Worm (Caenorhabditis elegans): Measurements from ENCODE around the gene K08H10.6.

Gene K08H10.6

DNA sequence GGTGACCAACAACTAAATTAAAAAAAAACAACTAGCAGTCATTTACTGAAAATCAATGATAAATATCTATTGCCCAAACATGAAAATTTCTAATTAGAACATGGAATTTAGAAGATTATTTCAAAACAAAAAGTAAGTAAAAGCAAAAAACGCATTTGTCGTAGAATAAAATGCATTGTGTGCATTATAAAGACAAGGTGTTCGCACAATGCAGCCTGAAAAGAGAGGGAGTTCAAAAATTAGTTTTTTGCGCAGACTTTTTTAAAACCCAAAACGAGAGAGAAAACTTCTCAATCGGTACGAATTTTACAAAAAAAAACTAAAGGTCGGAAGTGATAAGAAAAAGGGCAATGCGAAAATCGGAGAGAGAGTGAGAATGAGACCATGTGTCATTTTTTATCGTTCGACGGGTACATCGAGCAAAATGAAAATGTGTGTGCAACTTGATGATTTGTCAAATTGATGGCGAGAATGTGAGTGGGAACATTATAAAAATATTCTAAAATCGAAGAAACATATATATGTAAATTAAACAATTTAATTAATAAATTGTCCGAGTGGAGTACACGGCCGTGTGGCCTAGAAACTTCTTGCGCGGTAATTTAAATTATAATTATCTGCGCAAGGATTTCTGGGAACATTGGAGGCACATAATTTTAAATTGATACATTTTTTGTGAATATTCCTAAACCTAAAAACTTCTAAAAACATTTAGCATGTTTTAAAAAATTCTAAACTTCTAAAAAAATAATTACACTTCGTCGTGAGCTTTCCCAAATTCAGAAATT is 35.9 kb upstream of the K08H10.6 start (continued):
- no peak for TF ChIP-seq skn-1 (tag; optimal IDR thresholded peaks at IDR 0.05)
- TF ChIP-seq spr-1 (tag; optimal IDR thresholded peaks at IDR 0.05) = no peak
- no peak for TF ChIP-seq snpc-1.2 (GFP tag; IDR thresholded peaks at IDR 0.05)
- TF ChIP-seq nhr-77 (tag; optimal IDR thresholded peaks at IDR 0.05) = no peak

DNA sequence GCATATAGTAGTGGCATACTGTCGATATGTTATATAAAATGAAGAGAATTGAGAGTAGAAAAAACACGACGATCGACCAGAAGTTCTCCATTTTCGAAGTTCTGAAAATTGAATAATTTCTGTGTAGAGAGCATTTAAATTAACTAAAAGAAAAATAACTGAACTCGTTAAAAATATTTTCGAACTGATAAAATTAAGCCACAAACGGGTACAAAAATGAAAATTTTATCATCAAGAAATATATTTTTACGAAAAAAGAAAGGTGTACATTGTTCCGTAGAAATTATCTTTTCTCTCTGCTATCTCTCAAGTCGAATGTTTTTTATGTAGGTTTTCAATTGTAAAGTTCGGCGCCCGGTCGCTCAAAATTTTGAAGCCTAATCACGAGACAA is 35.3 kb upstream of the K08H10.6 start, which contains the start of gene acl-2:
Gene acl-2, minus strand, starts transcription at position 101 of the 392 bp plus-strand sequence.
- TF ChIP-seq jun-1 (tag; optimal IDR thresholded peaks at IDR 0.05) = no peak
- TF ChIP-seq hlh-30 (tag; optimal IDR thresholded peaks at IDR 0.05; ENCODE audit: insufficient read depth) = no peak
- TF ChIP-seq rbr-2 (tag; optimal IDR thresholded peaks at IDR 0.05) = no peak
- TF ChIP-seq arid-1 (GFP tag; conservative IDR thresholded peaks at IDR 0.05) = no peak
- TF ChIP-seq saeg-2 (GFP tag; IDR thresholded peaks at IDR 0.05) = no peak
- no peak for TF ChIP-seq set-16 (GFP tag; IDR thresholded peaks at IDR 0.05)
- no peak for TF ChIP-seq fos-1 (tag; optimal IDR thresholded peaks at IDR 0.05)
- no peak for TF ChIP-seq daf-16 (GFP tag; optimal IDR thresholded peaks at IDR 0.05)
- peak; percentile 46 for TF ChIP-seq daf-16 (tag; optimal IDR thresholded peaks at IDR 0.05)
- TF ChIP-seq tra-1 (GFP tag; IDR thresholded peaks at IDR 0.05) = no peak
- TF ChIP-seq ZK337.2 (GFP tag; IDR thresholded peaks at IDR 0.05) = no peak
- TF ChIP-seq ceh-20 (GFP tag; IDR thresholded peaks at IDR 0.05) = no peak
- no peak for TF ChIP-seq zfp-2 (tag; optimal IDR thresholded peaks at IDR 0.05)
- no peak for TF ChIP-seq ztf-7 (tag; optimal IDR thresholded peaks at IDR 0.05)
- no peak for TF ChIP-seq nhr-48 (tag; optimal IDR thresholded peaks at IDR 0.05)
- TF ChIP-seq unc-62 (GFP tag; optimal IDR thresholded peaks at IDR 0.05 in 1 of 2) = peak in 1 of 2 experiments; percentile 42
- no peak for TF ChIP-seq unc-62 (tag; optimal IDR thresholded peaks at IDR 0.05)
- no peak for TF ChIP-seq lin-15B (tag; optimal IDR thresholded peaks at IDR 0.05)
- TF ChIP-seq lin-13 (GFP tag; optimal IDR thresholded peaks at IDR 0.05) = peak; percentile 4
- no peak for TF ChIP-seq nhr-28 (tag; optimal IDR thresholded peaks at IDR 0.05)
- TF ChIP-seq mxl-3 (GFP tag; optimal IDR thresholded peaks at IDR 0.05) = no peak
- no peak for TF ChIP-seq F49E8.2 (tag; optimal IDR thresholded peaks at IDR 0.05; ENCODE audit: borderline replicate concordance)
- no peak for TF ChIP-seq egl-43 (GFP tag; IDR thresholded peaks at IDR 0.05)
- TF ChIP-seq ceh-32 (tag; optimal IDR thresholded peaks at IDR 0.05; ENCODE audit: poor library complexity) = no peak
- no peak for TF ChIP-seq dmd-8 (GFP tag; IDR thresholded peaks at IDR 0.05)
- no peak for TF ChIP-seq daf-19 (GFP tag; conservative IDR thresholded peaks at IDR 0.05)

DNA sequence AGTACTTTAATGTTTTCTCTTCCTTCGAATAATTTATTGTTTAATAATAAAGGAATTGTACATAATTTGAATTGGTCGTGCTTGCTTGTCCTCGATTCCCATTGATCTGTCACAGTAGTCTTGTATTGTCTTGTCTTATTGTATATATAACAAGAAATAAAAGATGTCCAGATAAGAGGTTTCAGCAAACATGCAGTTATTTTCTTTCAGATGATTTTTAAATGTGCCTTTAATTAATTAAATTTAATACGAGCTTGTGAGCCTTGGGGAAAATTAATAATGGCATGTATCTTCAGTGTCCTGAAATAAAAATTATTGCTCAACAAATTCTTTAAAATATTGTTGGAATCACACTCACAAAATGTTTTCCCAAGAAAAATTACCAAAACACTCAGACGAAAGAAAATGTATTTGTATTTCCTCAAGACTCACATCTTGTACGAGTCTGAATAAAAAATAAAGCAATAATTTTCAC is 27.4 kb upstream of the K08H10.6 start:
- TF ChIP-seq nhr-48 (tag; optimal IDR thresholded peaks at IDR 0.05) = no peak
- TF ChIP-seq mxl-3 (GFP tag; optimal IDR thresholded peaks at IDR 0.05) = no peak
- TF ChIP-seq unc-130 (GFP tag; optimal IDR thresholded peaks at IDR 0.05) = peak; percentile 81
- TF ChIP-seq ztf-11 (tag; optimal IDR thresholded peaks at IDR 0.05) = no peak
- TF ChIP-seq tra-1 (GFP tag; IDR thresholded peaks at IDR 0.05) = no peak
- TF ChIP-seq F49E8.2 (tag; optimal IDR thresholded peaks at IDR 0.05; ENCODE audit: borderline replicate concordance) = peak; percentile 52
- TF ChIP-seq sdz-12 (GFP tag; optimal IDR thresholded peaks at IDR 0.05) = no peak
- no peak for TF ChIP-seq zfp-2 (tag; optimal IDR thresholded peaks at IDR 0.05)
- TF ChIP-seq pha-4 (GFP tag; IDR thresholded peaks at IDR 0.05) = peak; percentile 45; the same call in 1 of the 2 replicates
- no peak for TF ChIP-seq pha-4 (tag; optimal IDR thresholded peaks at IDR 0.05)
- TF ChIP-seq F44E2.7 (GFP tag; IDR thresholded peaks at IDR 0.05) = no peak
- TF ChIP-seq gei-8 (GFP tag; optimal IDR thresholded peaks at IDR 0.05) = peak; percentile 2
- no peak for TF ChIP-seq php-3 (GFP tag; IDR thresholded peaks at IDR 0.05)
- TF ChIP-seq ZK546.5 (tag; optimal IDR thresholded peaks at IDR 0.05) = no peak
- TF ChIP-seq lin-38 (GFP tag; IDR thresholded peaks at IDR 0.05) = peak; percentile 46
- no peak for TF ChIP-seq snpc-4 (tag; optimal IDR thresholded peaks at IDR 0.05)
- no peak for TF ChIP-seq ztf-7 (tag; optimal IDR thresholded peaks at IDR 0.05)
- no peak for TF ChIP-seq daf-19 (GFP tag; conservative IDR thresholded peaks at IDR 0.05)
- no peak for TF ChIP-seq egl-27 (tag; optimal IDR thresholded peaks at IDR 0.05)
- no peak for TF ChIP-seq R02D3.7 (tag; optimal IDR thresholded peaks at IDR 0.05)
- TF ChIP-seq aly-2 (tag; optimal IDR thresholded peaks at IDR 0.05) = peak; percentile 59
- no peak for TF ChIP-seq ceh-28 (tag; optimal IDR thresholded peaks at IDR 0.05)
- TF ChIP-seq Y75B8A.6 (GFP tag; IDR thresholded peaks at IDR 0.05) = no peak
